Fruit fly (Drosophila melanogaster): Measurements from ENCODE around the gene HP1D3csd.

HP1D3csd gene

DNA sequence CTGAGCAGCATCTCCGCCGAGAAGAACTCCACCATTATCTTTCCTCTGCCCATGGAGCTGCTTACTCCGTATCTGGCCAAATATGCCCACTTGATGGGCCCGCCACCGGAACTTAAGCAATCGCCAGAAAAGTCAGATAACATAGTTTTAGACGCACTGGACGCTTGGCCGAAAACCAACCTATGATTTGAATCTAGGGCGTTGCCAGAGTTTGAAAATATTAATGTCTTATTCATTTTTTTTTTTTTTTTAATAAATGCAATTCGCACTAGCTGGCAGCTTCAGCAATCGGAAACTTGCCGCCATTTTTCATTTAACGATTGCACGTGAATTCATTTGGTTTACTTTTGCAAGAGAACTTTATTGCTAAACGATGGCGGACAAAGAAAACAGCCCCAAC, at the start of gene HP1D3csd:
Gene HP1D3csd, plus strand, starts transcription at position 312 of the 400 bp plus-strand sequence.
- TF ChIP-seq H2.0 (GFP tag; IDR thresholded peaks at IDR 0.05): no peak
- no peak for TF ChIP-seq en (GFP tag; optimal IDR thresholded peaks at IDR 0.05)
- TF ChIP-seq ind (GFP tag; optimal IDR thresholded peaks at IDR 0.05): no peak
- TF ChIP-seq CG31224 (GFP tag; IDR thresholded peaks at IDR 0.05): no peak
- TF ChIP-seq CTCF (GFP tag; optimal IDR thresholded peaks at IDR 0.05): peak; percentile 25
- no peak for TF ChIP-seq cg (GFP tag; optimal IDR thresholded peaks at IDR 0.05)
- TF ChIP-seq Kr (GFP tag; optimal IDR thresholded peaks at IDR 0.05): no peak
- no peak for TF ChIP-seq CG14014 (GFP tag; IDR thresholded peaks at IDR 0.05)
- no peak for TF ChIP-seq NFAT (GFP tag; IDR thresholded peaks at IDR 0.05)
- no peak for TF ChIP-seq CG2116 (GFP tag; optimal IDR thresholded peaks at IDR 0.05)
- no peak for TF ChIP-seq lilli (GFP tag; optimal IDR thresholded peaks at IDR 0.05)
- no peak for TF ChIP-seq CG1233 (GFP tag; optimal IDR thresholded peaks at IDR 0.05)
- no peak for TF ChIP-seq mirr (GFP tag; optimal IDR thresholded peaks at IDR 0.05)
- TF ChIP-seq crp (GFP tag; optimal IDR thresholded peaks at IDR 0.05): no peak
- TF ChIP-seq CG4617 (GFP tag; optimal IDR thresholded peaks at IDR 0.05; ENCODE audit: borderline replicate concordance): no peak
- no peak for TF ChIP-seq Mad (GFP tag; optimal IDR thresholded peaks at IDR 0.05)
- 0 out of 4 replicates have a peak, but pooled peaks have one; percentile 47 for TF ChIP-seq chinmo (GFP tag; IDR thresholded peaks at IDR 0.05; ENCODE audit: partially characterized antibody)
- TF ChIP-seq CG6175 (GFP tag; IDR thresholded peaks at IDR 0.05): no peak
- no peak for TF ChIP-seq Mrtf (GFP tag; IDR thresholded peaks at IDR 0.05)
- no peak for TF ChIP-seq Hmr (GFP tag; optimal IDR thresholded peaks at IDR 0.05)
- TF ChIP-seq Dip2 (GFP tag; IDR thresholded peaks at IDR 0.05): no peak
- no peak for TF ChIP-seq gsb-n (tag; optimal IDR thresholded peaks at IDR 0.05)
- TF ChIP-seq CG6654 (GFP tag; optimal IDR thresholded peaks at IDR 0.05): peak; percentile 98
- no peak for TF ChIP-seq pum (GFP tag; optimal IDR thresholded peaks at IDR 0.05)
- no peak for TF ChIP-seq Oaz (GFP tag; IDR thresholded peaks at IDR 0.05)
- no peak for TF ChIP-seq CG13296 (GFP tag; optimal IDR thresholded peaks at IDR 0.05)
- peak; percentile 94 for TF ChIP-seq CG17359 (tag; optimal IDR thresholded peaks at IDR 0.05)
- TF ChIP-seq CG30431 (GFP tag; optimal IDR thresholded peaks at IDR 0.05): no peak
- no peak for TF ChIP-seq CG14710 (tag; optimal IDR thresholded peaks at IDR 0.05)
- no peak for TF ChIP-seq CG8765 (GFP tag; IDR thresholded peaks at IDR 0.05)
- no peak for TF ChIP-seq gcm2 (GFP tag; optimal IDR thresholded peaks at IDR 0.05)
- no peak for TF ChIP-seq CG2202 (tag; optimal IDR thresholded peaks at IDR 0.05)
- no peak for TF ChIP-seq fd3F (GFP tag; optimal IDR thresholded peaks at IDR 0.05)
- no peak for TF ChIP-seq CG9797 (GFP tag; optimal IDR thresholded peaks at IDR 0.05)
- TF ChIP-seq Doc3 (GFP tag; IDR thresholded peaks at IDR 0.05; ENCODE audit: partially characterized antibody): no peak
- no peak for TF ChIP-seq Nf-YB (GFP tag; optimal IDR thresholded peaks at IDR 0.05)
- no peak for TF ChIP-seq CG31441 (GFP tag; IDR thresholded peaks at IDR 0.05)
- TF ChIP-seq yki (optimal IDR thresholded peaks at IDR 0.05): no peak
- no peak for TF ChIP-seq B-H2 (GFP tag; optimal IDR thresholded peaks at IDR 0.05)
- TF ChIP-seq HHEX (GFP tag; optimal IDR thresholded peaks at IDR 0.05): no peak
- TF ChIP-seq run (tag; optimal IDR thresholded peaks at IDR 0.05): no peak
- TF ChIP-seq CG8290 (GFP tag; optimal IDR thresholded peaks at IDR 0.05): no peak
- TF ChIP-seq CG8290 (tag; optimal IDR thresholded peaks at IDR 0.05): no peak
- no peak for TF ChIP-seq jigr1 (GFP tag; IDR thresholded peaks at IDR 0.05)
- TF ChIP-seq ranshi (GFP tag; IDR thresholded peaks at IDR 0.05): no peak
- TF ChIP-seq Med (GFP tag): peak; percentile 52
- no peak for TF ChIP-seq CG18262 (tag; optimal IDR thresholded peaks at IDR 0.05)
- TF ChIP-seq CG34422 (GFP tag; IDR thresholded peaks at IDR 0.05): no peak
- no peak for TF ChIP-seq BEAF-32 (GFP tag; optimal IDR thresholded peaks at IDR 0.05)
- TF ChIP-seq Fer2 (tag; optimal IDR thresholded peaks at IDR 0.05): no peak
- TF ChIP-seq sens (GFP tag): peak; percentile 61
- no peak for TF ChIP-seq tx (GFP tag; optimal IDR thresholded peaks at IDR 0.05)
- no peak for TF ChIP-seq CG12236 (GFP tag; optimal IDR thresholded peaks at IDR 0.05)
- TF ChIP-seq stwl (tag; optimal IDR thresholded peaks at IDR 0.05): peak; percentile 29
